Fruit fly (Drosophila melanogaster) whole organism, wandering third instar larva: ENCODE measurements around the gene CG18135.
A peak's percentile ranks its signal among the peaks of the same experiment; 100 is the strongest.

ENCODE experiments used
- Abd-B ChIP-seq: fragments of >200 bp; optimal IDR thresholded peaks from 2 replicates; lab custom pipeline; 2017; ENCODE audit warnings: missing biosample characterization, missing genetic modification characterization
- CG32264 ChIP-seq: fragments of 200-800 bp; sonication (Bioruptor generic); optimal IDR thresholded peaks from 2 replicates; lab custom pipeline; 2016; ENCODE audit warnings: missing biosample characterization, missing genetic modification characterization
- CG9705 ChIP-seq: fragments of 200-800 bp; sonication (Bioruptor generic); optimal IDR thresholded peaks from 2 replicates; lab custom pipeline; 2018; ENCODE audit warnings: missing biosample characterization, mild to moderate bottlenecking, missing genetic modification characterization
- CrebA ChIP-seq: fragments of 200-800 bp; sonication (Bioruptor generic); optimal IDR thresholded peaks from 2 replicates; lab custom pipeline; 2016; ENCODE audit warnings: missing biosample characterization, mild to moderate bottlenecking, missing genetic modification characterization, borderline replicate concordance
- Dfd ChIP-seq: fragments of >200 bp; optimal IDR thresholded peaks from 2 replicates; lab custom pipeline; 2017; ENCODE audit warnings: missing biosample characterization, missing genetic modification characterization
- GATAd ChIP-seq: sonication (Bioruptor generic); optimal IDR thresholded peaks from 2 replicates; lab custom pipeline; 2016; ENCODE audit warnings: missing biosample characterization, missing genetic modification characterization
- HLH106 ChIP-seq: fragments of 200-800 bp; optimal IDR thresholded peaks from 3 replicates; lab custom pipeline; 2019; ENCODE audit warnings: missing biosample characterization, mild to moderate bottlenecking, missing genetic modification characterization, moderate library complexity
- Hnf4 ChIP-seq: fragments of 200-800 bp; sonication (Bioruptor generic); optimal IDR thresholded peaks from 2 replicates; lab custom pipeline; 2016; ENCODE audit warnings: missing biosample characterization, mild to moderate bottlenecking, missing genetic modification characterization
- Hr78 ChIP-seq: fragments of >200 bp; optimal IDR thresholded peaks from 2 replicates; lab custom pipeline; 2017; ENCODE audit warnings: missing biosample characterization, missing genetic modification characterization
- Hr83 ChIP-seq: fragments of 200-300 bp; sonication (Bioruptor generic); optimal IDR thresholded peaks from 2 replicates; lab custom pipeline; 2016; ENCODE audit warnings: missing biosample characterization, mild to moderate bottlenecking, missing genetic modification characterization, moderate library complexity; ENCODE audit not compliant: poor library complexity, severe bottlenecking
- Jra ChIP-seq: sonication (Bioruptor generic); optimal IDR thresholded peaks from 2 replicates; lab custom pipeline; 2016; ENCODE audit warnings: missing biosample characterization, missing genetic modification characterization
- Myc ChIP-seq: fragments of >200 bp; optimal IDR thresholded peaks from 2 replicates; lab custom pipeline; 2017
- N ChIP-seq: fragments of >200 bp; optimal IDR thresholded peaks from 2 replicates; lab custom pipeline; 2018; ENCODE audit warnings: missing biosample characterization, missing external identifiers, missing genetic modification characterization
- OdsH ChIP-seq: fragments of 200-800 bp; sonication (Bioruptor generic); optimal IDR thresholded peaks from 2 replicates; lab custom pipeline; 2016; ENCODE audit warnings: missing biosample characterization, mild to moderate bottlenecking, missing genetic modification characterization
- Rel ChIP-seq, 2 experiments: fragments of 200-800 bp; sonication (Bioruptor generic) in 1 of 2; optimal IDR thresholded peaks; 2 replicates in 1 of 2; 3 replicates in 1 of 2; lab custom pipeline; 2016 to 2019; ENCODE audit warnings: mild to moderate bottlenecking in 2 of 2, missing biosample characterization in 2 of 2, missing genetic modification characterization in 2 of 2, moderate library complexity in 1 of 2
- Sp1 ChIP-seq: fragments of 200-800 bp; sonication (Bioruptor generic); optimal IDR thresholded peaks from 3 replicates; lab custom pipeline; 2019; ENCODE audit warnings: missing biosample characterization, mild to moderate bottlenecking, missing genetic modification characterization, moderate library complexity
- Vsx2 ChIP-seq: fragments of 200-300, 225-300 bp; sonication (Bioruptor generic); optimal IDR thresholded peaks from 2 replicates; lab custom pipeline; 2018; ENCODE audit warnings: missing biosample characterization, missing genetic modification characterization; ENCODE audit not compliant: partially characterized antibody
- br ChIP-seq: fragments of 200-800 bp; sonication (Bioruptor generic); optimal IDR thresholded peaks from 2 replicates; lab custom pipeline; 2016; ENCODE audit warnings: missing biosample characterization, missing genetic modification characterization
- brk ChIP-seq: fragments of 200-800 bp; sonication (Bioruptor generic); optimal IDR thresholded peaks from 2 replicates; lab custom pipeline; 2016; ENCODE audit warnings: missing biosample characterization, mild to moderate bottlenecking, missing genetic modification characterization
- dl ChIP-seq, 2 experiments: fragments of 175-275, 200-275 bp in 1 of 2; fragments of 200-275 bp in 1 of 2; sonication (Bioruptor generic); optimal IDR thresholded peaks; lab custom pipeline; 2018; ENCODE audit warnings: mild to moderate bottlenecking in 2 of 2, missing biosample characterization in 2 of 2, missing genetic modification characterization in 2 of 2, moderate library complexity in 2 of 2; ENCODE audit not compliant: partially characterized antibody in 2 of 2, insufficient read depth in 1 of 2
- dmrt93B ChIP-seq: fragments of 200-800 bp; sonication (Bioruptor generic); optimal IDR thresholded peaks from 2 replicates; lab custom pipeline; 2018; ENCODE audit warnings: missing biosample characterization, mild to moderate bottlenecking, missing genetic modification characterization
- ey ChIP-seq: fragments of 200-800 bp; sonication (Bioruptor generic); optimal IDR thresholded peaks from 2 replicates; lab custom pipeline; 2016; ENCODE audit warnings: missing biosample characterization, missing genetic modification characterization
- foxo ChIP-seq, 2 experiments: fragments of 200-800 bp; sonication (Bioruptor generic); optimal IDR thresholded peaks; 2 replicates in 1 of 2; 3 replicates in 1 of 2; lab custom pipeline; 2016 to 2017; ENCODE audit warnings: missing biosample characterization in 2 of 2, missing genetic modification characterization in 2 of 2
- fru ChIP-seq: fragments of 200-800 bp; sonication (Bioruptor generic); optimal IDR thresholded peaks from 3 replicates; lab custom pipeline; 2016; ENCODE audit warnings: missing biosample characterization, mild to moderate bottlenecking, missing genetic modification characterization
- h ChIP-seq: fragments of 200-800 bp; sonication (Bioruptor generic); optimal IDR thresholded peaks from 3 replicates; lab custom pipeline; 2016; ENCODE audit warnings: missing biosample characterization, mild to moderate bottlenecking, missing genetic modification characterization
- jim ChIP-seq: fragments of 175-275, 200-325 bp; sonication (Bioruptor generic); optimal IDR thresholded peaks from 2 replicates; lab custom pipeline; 2016; ENCODE audit warnings: missing biosample characterization, mild to moderate bottlenecking, missing genetic modification characterization
- lola ChIP-seq: fragments of >200 bp; optimal IDR thresholded peaks from 2 replicates; lab custom pipeline; 2017; ENCODE audit warnings: missing biosample characterization, missing genetic modification characterization
- pan ChIP-seq: fragments of >200 bp; optimal IDR thresholded peaks from 2 replicates; lab custom pipeline; 2017
- psq ChIP-seq: fragments of 200-800 bp; sonication (Bioruptor generic); optimal IDR thresholded peaks from 3 replicates; lab custom pipeline; 2017; ENCODE audit warnings: missing biosample characterization, mild to moderate bottlenecking, missing genetic modification characterization, moderate library complexity
- rgr ChIP-seq: fragments of 200-800 bp; sonication (Bioruptor generic); optimal IDR thresholded peaks from 3 replicates; lab custom pipeline; 2016; ENCODE audit warnings: missing biosample characterization, mild to moderate bottlenecking, missing genetic modification characterization
- sage ChIP-seq: fragments of 200-800 bp; sonication (Bioruptor generic); optimal IDR thresholded peaks from 2 replicates; lab custom pipeline; 2016; ENCODE audit warnings: missing biosample characterization, mild to moderate bottlenecking, missing genetic modification characterization
- sv ChIP-seq: fragments of 200-800 bp; sonication (Bioruptor generic); optimal IDR thresholded peaks from 3 replicates; lab custom pipeline; 2016; ENCODE audit warnings: missing biosample characterization, missing genetic modification characterization
- tai ChIP-seq: sonication (Bioruptor generic); optimal IDR thresholded peaks from 2 replicates; lab custom pipeline; 2016; ENCODE audit warnings: missing biosample characterization, missing genetic modification characterization
- usp ChIP-seq: fragments of >200 bp; optimal IDR thresholded peaks from 2 replicates; lab custom pipeline; 2017; ENCODE audit warnings: missing biosample characterization, missing genetic modification characterization
- woc ChIP-seq: sonication (Bioruptor generic); optimal IDR thresholded peaks from 2 replicates; lab custom pipeline; 2016; ENCODE audit warnings: missing biosample characterization, mild to moderate bottlenecking, missing genetic modification characterization

Gene CG18135

dm6 chr3L:18984661-18985060, 13.4 kb downstream of the CG18135 start, which contains the start of gene CG14075:
Gene CG14075, plus strand, starts transcription at chr3L:18984961.
- TF ChIP-seq brk (GFP tag; lab: Kevin White, UChicago) (no peak), br (GFP tag; lab: Kevin White, UChicago) (no peak), ey (no peak), Sp1 (GFP tag; lab: Kevin White, UChicago) (no peak), Myc (lab: Kevin White, UChicago) (no peak), usp (GFP tag; lab: Kevin White, UChicago) (no peak), Jra (GFP tag; lab: Kevin White, UChicago) (no peak), CG9705 (GFP tag; lab: Kevin White, UChicago) (no peak), tai (GFP tag; lab: Kevin White, UChicago) (no peak), dl (GFP tag; optimal IDR thresholded peaks at IDR 0.05; lab: Kevin White, UChicago; ENCODE audit: insufficient read depth in 1 of 2, partially characterized antibody in 2 of 2) (no peak), Hr78 (GFP tag; lab: Kevin White, UChicago) (no peak), rgr (GFP tag; lab: Kevin White, UChicago) (no peak), Vsx2 (GFP tag; lab: Kevin White, UChicago) (no peak), h (no peak), CrebA (GFP tag; lab: Kevin White, UChicago) (no peak), pan (no peak), psq (GFP tag; lab: Kevin White, UChicago) (no peak), jim (GFP tag; lab: Kevin White, UChicago) (no peak), lola (GFP tag; lab: Kevin White, UChicago) (no peak)
- TF ChIP-seq, all 38 proteins: peak for 0

DNA sequence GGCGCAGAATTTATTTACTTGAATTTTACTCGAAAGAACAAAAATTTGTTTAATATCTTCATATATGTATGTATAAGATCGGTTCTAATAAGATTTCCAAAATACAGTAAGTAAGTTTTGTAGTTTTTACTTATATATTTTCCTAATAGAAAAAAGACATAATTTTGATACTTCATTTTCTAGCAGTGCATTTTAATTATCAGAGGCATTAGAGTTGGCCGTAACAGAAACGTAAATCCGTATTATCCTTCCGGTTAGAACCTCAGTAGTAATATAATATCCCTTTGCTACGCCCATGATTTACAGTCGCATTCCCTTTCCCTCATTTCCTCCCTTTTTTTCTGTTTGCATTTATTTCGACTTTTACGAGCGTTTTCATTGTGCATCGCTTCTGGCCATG, 21.4 kb downstream of the CG18135 start:
- TF ChIP-seq sv (GFP tag; lab: Kevin White, UChicago) = no peak
- TF ChIP-seq Sp1 (GFP tag; lab: Kevin White, UChicago) = peak; percentile 12
- TF ChIP-seq fru (GFP tag; lab: Kevin White, UChicago) = peak; percentile 18
- no peak for TF ChIP-seq Hr83 (GFP tag; lab: Kevin White, UChicago)
- peak; percentile 16 for TF ChIP-seq OdsH
- peak; percentile 4 for TF ChIP-seq h
- peak; percentile 15 for TF ChIP-seq ey
- peak in 1 of 2 experiments; percentile 26 for TF ChIP-seq foxo (GFP tag; optimal IDR thresholded peaks at IDR 0.05; lab: Kevin White, UChicago)

DNA sequence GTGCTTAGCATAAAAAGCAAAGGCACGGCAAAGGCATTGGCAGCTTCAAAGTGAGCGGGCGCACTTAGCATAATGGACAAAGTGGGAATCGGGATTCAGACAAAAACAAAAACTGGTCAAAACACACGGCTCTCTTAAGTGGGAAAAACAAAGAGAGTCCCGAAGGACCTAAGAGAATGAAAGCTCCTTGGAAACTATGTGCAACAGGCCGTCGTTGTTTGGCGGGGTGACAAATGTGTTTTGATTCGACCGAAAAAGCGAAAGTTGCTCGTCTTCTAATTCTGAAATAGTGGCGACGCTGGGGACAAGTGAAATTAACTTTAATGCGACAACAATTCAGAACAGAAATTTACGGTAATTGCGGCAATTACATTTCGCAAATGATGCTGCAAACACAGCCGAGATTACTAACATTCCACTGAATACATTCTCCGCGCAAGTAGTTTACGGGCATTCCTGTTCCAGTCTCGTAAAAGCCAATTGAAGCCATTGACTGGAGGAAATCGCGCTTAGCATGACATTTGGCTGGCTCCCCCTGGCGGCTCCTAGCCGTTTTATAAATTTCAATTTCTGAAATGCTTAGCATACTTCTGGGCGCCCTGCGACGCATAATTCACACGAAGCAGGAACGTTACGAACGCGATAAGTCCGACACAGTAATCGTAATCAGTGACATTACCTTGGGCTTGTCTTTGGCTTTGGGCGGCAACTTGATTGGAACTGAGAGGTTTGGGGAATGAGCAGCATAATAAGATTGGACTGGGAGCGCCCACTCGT, 29.7 kb downstream of the CG18135 start:
- TF ChIP-seq Vsx2 (GFP tag; lab: Kevin White, UChicago) = no peak
- peak; percentile 3 for TF ChIP-seq Myc (lab: Kevin White, UChicago)
- no peak for TF ChIP-seq CG32264
- TF ChIP-seq, all 38 proteins: peak for 1

DNA sequence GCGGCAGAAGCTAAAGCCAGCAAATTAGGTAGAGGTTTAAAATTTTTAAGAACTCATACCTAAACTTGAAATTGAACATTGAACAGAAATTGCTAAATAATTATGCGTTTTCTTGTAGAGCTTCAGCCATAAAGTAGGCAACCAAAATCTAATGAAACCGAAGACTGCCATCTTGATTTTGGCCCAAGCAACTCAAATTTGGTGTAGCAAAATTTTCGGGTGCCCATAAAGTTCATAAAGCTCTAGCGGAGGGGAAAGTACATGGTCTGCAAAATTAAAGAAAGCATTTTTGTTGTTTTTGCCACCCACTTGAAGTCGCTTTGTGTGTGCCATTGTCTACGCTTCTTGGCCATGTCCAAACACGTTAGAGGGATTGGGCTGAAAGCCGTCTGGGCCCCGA, 41.1 kb downstream of the CG18135 start:
- TF ChIP-seq Jra (GFP tag; lab: Kevin White, UChicago) = no peak
- no peak for TF ChIP-seq CrebA (GFP tag; lab: Kevin White, UChicago)
- no peak for TF ChIP-seq fru (GFP tag; lab: Kevin White, UChicago)
- TF ChIP-seq pan = peak; percentile 3
- no peak for TF ChIP-seq dmrt93B (GFP tag; lab: Kevin White, UChicago)
- TF ChIP-seq usp (GFP tag; lab: Kevin White, UChicago) = no peak
- TF ChIP-seq HLH106 (tag; lab: Kevin White, UChicago) = no peak
- no peak for TF ChIP-seq Sp1 (GFP tag; lab: Kevin White, UChicago)
- TF ChIP-seq Myc (lab: Kevin White, UChicago) = peak; percentile 66
- TF ChIP-seq Vsx2 (GFP tag; lab: Kevin White, UChicago) = no peak
- TF ChIP-seq Abd-B (GFP tag; lab: Kevin White, UChicago) = no peak
- TF ChIP-seq Hnf4 (GFP tag; lab: Kevin White, UChicago) = no peak
- no peak for TF ChIP-seq Hr83 (GFP tag; lab: Kevin White, UChicago)
- TF ChIP-seq tai (GFP tag; lab: Kevin White, UChicago) = no peak
- TF ChIP-seq GATAd = no peak
- no peak for TF ChIP-seq sv (GFP tag; lab: Kevin White, UChicago)
- TF ChIP-seq sage (GFP tag; lab: Kevin White, UChicago) = no peak
- TF ChIP-seq CG9705 (GFP tag; lab: Kevin White, UChicago) = no peak
- TF ChIP-seq woc (GFP tag; lab: Kevin White, UChicago) = no peak
- TF ChIP-seq brk (GFP tag; lab: Kevin White, UChicago) = no peak
- TF ChIP-seq N (GFP tag; lab: Kevin White, UChicago) = peak; percentile 79
- no peak for TF ChIP-seq psq (GFP tag; lab: Kevin White, UChicago)
- TF ChIP-seq Dfd (GFP tag; lab: Kevin White, UChicago) = no peak
- no peak for TF ChIP-seq rgr (GFP tag; lab: Kevin White, UChicago)
- no peak for TF ChIP-seq OdsH
- TF ChIP-seq Rel (GFP tag; optimal IDR thresholded peaks at IDR 0.05; lab: Kevin White, UChicago) = no peak
- TF ChIP-seq Rel (tag; optimal IDR thresholded peaks at IDR 0.05; lab: Kevin White, UChicago) = no peak
